Fruit fly (Drosophila melanogaster) whole organism, embryonic: ENCODE data around the gene CG42727.
A peak's percentile ranks its signal among the peaks of the same experiment; 100 is the strongest.

ENCODE experiments used
- Ada2b ChIP-seq: fragments of 200-800 bp; sonication (Bioruptor generic); IDR thresholded peaks from 2 replicates; pipeline ENCODE4 v1.3.6; 2022; ENCODE audit warnings: missing biosample characterization, missing genetic modification characterization
- Asciz ChIP-seq: fragments of 200-800 bp; sonication (Bioruptor generic); optimal IDR thresholded peaks from 2 replicates; lab custom pipeline; 2017; ENCODE audit warnings: missing biosample characterization, mild to moderate bottlenecking, missing genetic modification characterization, missing genetic modification reagents
- B-H1 ChIP-seq: fragments of 200-800 bp; sonication (Bioruptor generic); IDR thresholded peaks from 3 replicates; pipeline ENCODE4 v1.3.6; 2022; ENCODE audit warnings: missing biosample characterization, missing genetic modification characterization
- CG11398 ChIP-seq: fragments of 200-800 bp; sonication (Bioruptor generic); optimal IDR thresholded peaks from 2 replicates; lab custom pipeline; 2016; ENCODE audit warnings: missing biosample characterization, missing genetic modification characterization
- CG11456 ChIP-seq: fragments of 200-800 bp; sonication (Bioruptor generic); IDR thresholded peaks from 3 replicates; pipeline ENCODE4 v1.3.6; 2022; ENCODE audit warnings: missing biosample characterization, missing genetic modification characterization
- CG12155 ChIP-seq: fragments of 200-800 bp; sonication (Bioruptor generic); optimal IDR thresholded peaks from 3 replicates; lab custom pipeline; 2016; ENCODE audit warnings: missing biosample characterization, missing genetic modification characterization
- CG16813 ChIP-seq: fragments of 200-800 bp; sonication (Bioruptor generic); IDR thresholded peaks from 3 replicates; pipeline ENCODE4 v1.3.6; 2022; ENCODE audit warnings: missing biosample characterization, missing genetic modification characterization; ENCODE audit not compliant: partially characterized antibody
- CG17328 ChIP-seq: fragments of 200-800 bp; sonication (Bioruptor generic); IDR thresholded peaks from 2 replicates; pipeline ENCODE4 v1.3.6; 2022; ENCODE audit warnings: missing biosample characterization, missing genetic modification characterization
- CG17829 ChIP-seq: fragments of 200-800 bp; optimal IDR thresholded peaks from 2 replicates; lab custom pipeline; 2019; ENCODE audit warnings: missing biosample characterization, mild to moderate bottlenecking, missing genetic modification characterization, moderate library complexity
- CG18599 ChIP-seq: fragments of 200-800 bp; sonication (Bioruptor generic); optimal IDR thresholded peaks from 3 replicates; lab custom pipeline; 2017; ENCODE audit warnings: missing biosample characterization, missing genetic modification characterization, mild to moderate bottlenecking, moderate library complexity, missing genetic modification reagents
- CG2120 ChIP-seq: fragments of 200-800 bp; sonication (Bioruptor generic); optimal IDR thresholded peaks from 3 replicates; lab custom pipeline; 2016; ENCODE audit warnings: missing biosample characterization, missing genetic modification characterization
- CG2199 ChIP-seq: fragments of 200-800 bp; sonication (Bioruptor generic); IDR thresholded peaks from 3 replicates; pipeline ENCODE4 v1.3.6; 2022; ENCODE audit warnings: missing biosample characterization, missing genetic modification characterization
- CG30403 ChIP-seq: fragments of 200-800 bp; sonication (Bioruptor generic); optimal IDR thresholded peaks from 3 replicates; lab custom pipeline; 2016; ENCODE audit warnings: missing biosample characterization, missing genetic modification characterization
- CG32772 ChIP-seq: fragments of 200-800 bp; sonication (Bioruptor generic); IDR thresholded peaks from 2 replicates; pipeline ENCODE4 v1.3.6; 2022; ENCODE audit warnings: missing biosample characterization, missing genetic modification characterization
- CG3407 ChIP-seq: fragments of 200-800 bp; sonication (Bioruptor generic); optimal IDR thresholded peaks from 2 replicates; lab custom pipeline; 2018; ENCODE audit warnings: missing biosample characterization, mild to moderate bottlenecking, missing genetic modification characterization
- CG3838 ChIP-seq: fragments of 200-800 bp; sonication (Bioruptor generic); optimal IDR thresholded peaks from 3 replicates; lab custom pipeline; 2016; ENCODE audit warnings: missing biosample characterization, missing genetic modification characterization
- CG4730 ChIP-seq: fragments of 200-800 bp; sonication (Bioruptor generic); IDR thresholded peaks from 2 replicates; pipeline ENCODE4 v1.3.6; 2022; ENCODE audit warnings: missing biosample characterization, missing genetic modification characterization
- CG4820 ChIP-seq: fragments of 200-800 bp; sonication (Bioruptor generic); optimal IDR thresholded peaks from 3 replicates; lab custom pipeline; 2016; ENCODE audit warnings: missing biosample characterization, missing genetic modification characterization
- CG6689 ChIP-seq: fragments of 200-800 bp; sonication (Bioruptor generic); IDR thresholded peaks from 2 replicates; pipeline ENCODE4 v1.3.6; 2022; ENCODE audit warnings: missing biosample characterization, missing genetic modification characterization
- CG7786 ChIP-seq: fragments of 200-800 bp; sonication (Bioruptor generic); optimal IDR thresholded peaks from 2 replicates; lab custom pipeline; 2016; ENCODE audit warnings: missing biosample characterization, missing genetic modification characterization
- CG7963 ChIP-seq: fragments of 200-800 bp; sonication (Bioruptor generic); IDR thresholded peaks from 3 replicates; pipeline ENCODE4 v1.3.6; 2022; ENCODE audit warnings: missing biosample characterization, missing genetic modification characterization; ENCODE audit not compliant: partially characterized antibody
- CG8388 ChIP-seq: fragments of 200-800 bp; sonication (Bioruptor generic); optimal IDR thresholded peaks from 2 replicates; lab custom pipeline; 2019; ENCODE audit warnings: missing biosample characterization, mild to moderate bottlenecking, missing genetic modification characterization, moderate library complexity
- CG8944 ChIP-seq: fragments of 200-800 bp; sonication (Bioruptor generic); optimal IDR thresholded peaks from 3 replicates; lab custom pipeline; 2016; ENCODE audit warnings: missing biosample characterization, missing genetic modification characterization
- CHES-1-like ChIP-seq: fragments of 200-800 bp; sonication (Bioruptor generic); optimal IDR thresholded peaks from 2 replicates; lab custom pipeline; 2016; ENCODE audit warnings: missing biosample characterization, missing genetic modification characterization
- CTCF ChIP-seq: fragments of 200-800 bp; sonication (Bioruptor generic); optimal IDR thresholded peaks from 2 replicates; lab custom pipeline; 2017; ENCODE audit warnings: missing biosample characterization, mild to moderate bottlenecking, missing genetic modification characterization, moderate library complexity
- CoRest ChIP-seq: fragments of 200-800 bp; sonication (Bioruptor generic); optimal IDR thresholded peaks from 3 replicates; lab custom pipeline; 2018; ENCODE audit warnings: missing biosample characterization, mild to moderate bottlenecking, missing genetic modification characterization, moderate library complexity
- Dp ChIP-seq: fragments of 200-800 bp; sonication (Bioruptor generic); optimal IDR thresholded peaks from 2 replicates; lab custom pipeline; 2018; ENCODE audit warnings: missing biosample characterization, mild to moderate bottlenecking, missing genetic modification characterization, moderate library complexity
- Ets65A ChIP-seq: fragments of 200-800 bp; sonication (Bioruptor generic); peaks from one replicate; lab custom pipeline; 2016; ENCODE audit warnings: missing biosample characterization, missing genetic modification characterization
- H15 ChIP-seq: fragments of 200-800 bp; sonication (Bioruptor generic); IDR thresholded peaks from 3 replicates; pipeline ENCODE4 v1.3.6; 2022; ENCODE audit warnings: missing biosample characterization, missing genetic modification characterization
- Hr78 ChIP-seq, 2 experiments: fragments of 200-800 bp in 1 of 2; fragments of >200 bp in 1 of 2; sonication (Bioruptor generic) in 1 of 2; optimal IDR thresholded peaks; 2 replicates each; lab custom pipeline; 2017 to 2019; ENCODE audit warnings: missing biosample characterization in 2 of 2, missing genetic modification characterization in 2 of 2, mild to moderate bottlenecking in 1 of 2, moderate library complexity in 1 of 2
- Nf-YB ChIP-seq: fragments of 200-800 bp; sonication (Bioruptor generic); optimal IDR thresholded peaks from 3 replicates; lab custom pipeline; 2019; ENCODE audit warnings: missing biosample characterization, mild to moderate bottlenecking, missing genetic modification characterization, moderate library complexity
- NfI ChIP-seq: fragments of 200-800 bp; sonication (Bioruptor generic); optimal IDR thresholded peaks from 3 replicates; lab custom pipeline; 2018; ENCODE audit warnings: missing biosample characterization, mild to moderate bottlenecking, missing genetic modification characterization, moderate library complexity
- Pdp1 ChIP-seq, 2 experiments: fragments of 200-800 bp; sonication (Bioruptor generic); optimal IDR thresholded peaks; 3 replicates each; lab custom pipeline; 2016; ENCODE audit warnings: missing biosample characterization in 2 of 2, missing genetic modification characterization in 2 of 2, mild to moderate bottlenecking in 1 of 2, moderate library complexity in 1 of 2
- Sox100B ChIP-seq: fragments of 200-800 bp; sonication (Bioruptor generic); optimal IDR thresholded peaks from 3 replicates; lab custom pipeline; 2018; ENCODE audit warnings: missing biosample characterization, mild to moderate bottlenecking, missing genetic modification characterization
- Usf ChIP-seq: fragments of 200-800 bp; sonication (Bioruptor generic); optimal IDR thresholded peaks from 2 replicates; lab custom pipeline; 2017; ENCODE audit warnings: missing genotype, missing biosample characterization, missing genetic modification characterization
- YL-1 ChIP-seq: fragments of 200-800 bp; sonication (Bioruptor generic); optimal IDR thresholded peaks from 3 replicates; lab custom pipeline; 2017; ENCODE audit warnings: missing biosample characterization, mild to moderate bottlenecking, missing genetic modification characterization
- aop ChIP-seq: fragments of 200-800 bp; sonication (Bioruptor generic); IDR thresholded peaks from 2 replicates; pipeline ENCODE4 v1.3.6; 2022; ENCODE audit warnings: missing biosample characterization, missing genetic modification characterization
- bbx ChIP-seq: fragments of 200-800 bp; sonication (Bioruptor generic); IDR thresholded peaks from 2 replicates; pipeline ENCODE4 v1.3.6; 2022; ENCODE audit warnings: missing biosample characterization, missing genetic modification characterization; ENCODE audit not compliant: partially characterized antibody
- cg ChIP-seq: fragments of 200-800 bp; sonication (Bioruptor generic); optimal IDR thresholded peaks from 3 replicates; lab custom pipeline; 2019; ENCODE audit warnings: missing biosample characterization, mild to moderate bottlenecking, missing genetic modification characterization, moderate library complexity
- crc ChIP-seq: fragments of 200-800 bp; sonication (Bioruptor generic); optimal IDR thresholded peaks from 2 replicates; lab custom pipeline; 2016; ENCODE audit warnings: missing biosample characterization, missing genetic modification characterization
- cwo ChIP-seq: fragments of 200-800 bp; sonication (Bioruptor generic); optimal IDR thresholded peaks from 3 replicates; lab custom pipeline; 2017; ENCODE audit warnings: missing biosample characterization, missing genetic modification characterization, mild to moderate bottlenecking, moderate library complexity, missing genetic modification reagents
- dpn ChIP-seq, 2 experiments: fragments of 200-800 bp; sonication (Bioruptor generic); optimal IDR thresholded peaks; 3 replicates each; lab custom pipeline; 2016; ENCODE audit warnings: missing biosample characterization in 2 of 2, missing genetic modification characterization in 2 of 2
- ftz-f1 ChIP-seq: fragments of 200-800 bp; sonication (Bioruptor generic); optimal IDR thresholded peaks from 2 replicates; lab custom pipeline; 2016; ENCODE audit warnings: missing biosample characterization, missing genetic modification characterization
- gcm2 ChIP-seq: fragments of 200-800 bp; sonication (Bioruptor generic); optimal IDR thresholded peaks from 2 replicates; lab custom pipeline; 2016; ENCODE audit warnings: missing biosample characterization, missing genetic modification characterization
- gem ChIP-seq: fragments of 200-800 bp; sonication (Bioruptor generic); optimal IDR thresholded peaks from 2 replicates; lab custom pipeline; 2019; ENCODE audit warnings: missing biosample characterization, mild to moderate bottlenecking, missing genetic modification characterization, moderate library complexity
- maf-S ChIP-seq: fragments of 200-800 bp; sonication (Bioruptor generic); optimal IDR thresholded peaks from 2 replicates; lab custom pipeline; 2016; ENCODE audit warnings: missing biosample characterization, missing genetic modification characterization
- nom ChIP-seq: fragments of 200-800 bp; sonication (Bioruptor generic); optimal IDR thresholded peaks from 2 replicates; lab custom pipeline; 2017; ENCODE audit warnings: missing biosample characterization, missing genetic modification characterization, mild to moderate bottlenecking, moderate library complexity, missing genetic modification reagents
- pb ChIP-seq: fragments of 200-800 bp; sonication (Bioruptor generic); optimal IDR thresholded peaks from 3 replicates; lab custom pipeline; 2016; ENCODE audit warnings: missing biosample characterization, missing genetic modification characterization
- pita ChIP-seq: fragments of 200-800 bp; sonication (Bioruptor generic); optimal IDR thresholded peaks from 2 replicates; lab custom pipeline; 2017; ENCODE audit warnings: missing biosample characterization, mild to moderate bottlenecking, missing genetic modification characterization
- ro ChIP-seq: fragments of 200-800 bp; sonication (Bioruptor generic); IDR thresholded peaks from 2 replicates; pipeline ENCODE4 v1.3.6; 2022; ENCODE audit warnings: missing biosample characterization, missing genetic modification characterization
- sr ChIP-seq: fragments of 200-800 bp; sonication (Bioruptor generic); IDR thresholded peaks from 3 replicates; pipeline ENCODE4 v1.3.6; 2022; ENCODE audit warnings: missing biosample characterization, missing genetic modification characterization
- vnd ChIP-seq: fragments of 200-800 bp; sonication (Bioruptor generic); IDR thresholded peaks from 3 replicates; pipeline ENCODE4 v1.3.6; 2022; ENCODE audit warnings: missing biosample characterization, missing genetic modification characterization; ENCODE audit not compliant: partially characterized antibody

The CG42727 gene

DNA sequence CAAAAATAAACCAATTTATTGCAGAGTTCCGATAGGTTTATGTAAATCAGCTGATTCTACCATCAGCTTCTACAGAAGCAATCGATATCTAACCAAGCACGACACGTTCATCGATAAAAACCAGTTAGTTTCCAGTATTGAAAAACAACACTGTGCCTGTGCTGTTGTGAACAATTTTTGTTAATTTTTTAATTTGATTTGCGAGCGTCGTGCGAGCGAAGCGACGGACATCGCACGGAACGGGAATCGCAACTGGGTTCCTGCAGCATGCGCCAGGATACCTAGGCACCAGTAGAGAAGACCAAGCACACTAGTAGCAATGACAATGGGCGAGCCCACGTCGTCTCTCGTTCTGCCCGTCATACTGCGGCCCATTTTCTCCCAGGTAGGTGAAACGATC is 24.0 kb downstream of the CG42727 start, which contains the start of the genes Ccm3 and CG6136 (continued):
- TF ChIP-seq gem (tag; lab: Kevin White, UChicago) (no peak), CG12155 (GFP tag; lab: Kevin White, UChicago) (peak; percentile 42), pita (GFP tag; lab: Kevin White, UChicago) (no peak), H15 (GFP tag; lab: Robert Waterston, UW) (peak; percentile 40; the same call in 1 of the 3 replicates), CG4820 (GFP tag; lab: Kevin White, UChicago) (no peak), ftz-f1 (GFP tag; lab: Kevin White, UChicago) (no peak), Ets65A (peak; percentile 94), CG6689 (GFP tag; lab: Robert Waterston, UW) (0 out of 2 replicates have a peak, but pooled peaks have one; percentile 21), Hr78 (GFP tag; optimal IDR thresholded peaks at IDR 0.05; lab: Kevin White, UChicago) (no peak), Usf (GFP tag; lab: Kevin White, UChicago) (no peak), ro (no peak), vnd (GFP tag; lab: Robert Waterston, UW) (peak; percentile 87), CG17328 (GFP tag; lab: Robert Waterston, UW) (peak; percentile 46), CG4730 (GFP tag; lab: Robert Waterston, UW) (no peak), Nf-YB (no peak), crc (GFP tag; lab: Kevin White, UChicago) (no peak), aop (GFP tag; lab: Robert Waterston, UW) (no peak), NfI (GFP tag; lab: Kevin White, UChicago) (peak; percentile 67), CG11398 (GFP tag; lab: Kevin White, UChicago) (no peak), gcm2 (GFP tag; lab: Kevin White, UChicago) (peak; percentile 5), CG7963 (GFP tag; lab: Robert Waterston, UW) (peak; percentile 83), CG11456 (GFP tag; lab: Robert Waterston, UW) (peak; percentile 74; the same call in 1 of the 3 replicates), bbx (GFP tag; lab: Robert Waterston, UW) (peak; percentile 95), B-H1 (GFP tag; lab: Robert Waterston, UW) (no peak), CTCF (GFP tag; lab: Kevin White, UChicago) (no peak), Sox100B (no peak), CG2199 (no peak), nom (GFP tag; lab: Kevin White, UChicago) (peak; percentile 1), YL-1 (GFP tag; lab: Kevin White, UChicago) (peak; percentile 89), CHES-1-like (GFP tag; lab: Kevin White, UChicago) (peak; percentile 81), pb (peak; percentile 23), dpn (GFP tag; optimal IDR thresholded peaks at IDR 0.05; lab: Kevin White, UChicago) (peak; percentile 54 to 55), CG17829 (tag; lab: Kevin White, UChicago) (peak; percentile 34), CoRest (tag; lab: Kevin White, UChicago) (no peak), CG32772 (no peak), CG3407 (GFP tag; lab: Kevin White, UChicago) (no peak), Pdp1 (GFP tag; optimal IDR thresholded peaks at IDR 0.05; lab: Kevin White, UChicago) (no peak), CG30403 (GFP tag; lab: Kevin White, UChicago) (peak; percentile 41), Asciz (no peak), CG7786 (GFP tag; lab: Kevin White, UChicago) (peak; percentile 62), CG16813 (GFP tag; lab: Robert Waterston, UW) (peak; percentile 88), CG18599 (GFP tag; lab: Kevin White, UChicago) (peak; percentile 51), sr (GFP tag; lab: Robert Waterston, UW) (no peak), Ada2b (GFP tag; lab: Robert Waterston, UW) (no peak), cg (no peak), Dp (GFP tag; lab: Kevin White, UChicago) (peak; percentile 52), CG8388 (no peak), cwo (no peak), maf-S (GFP tag; lab: Kevin White, UChicago) (no peak), CG3838 (GFP tag; lab: Kevin White, UChicago) (no peak), CG8944 (no peak), CG2120 (GFP tag; lab: Kevin White, UChicago) (peak; percentile 72)
